Worm (Caenorhabditis elegans) whole organism, early embryonic: ENCODE measurements around the gene cest-5.1.

Experiments used
- F13C5.2 ChIP-seq: sonication (generic microtip); optimal IDR thresholded peaks from 2 replicates; lab custom pipeline; 2017; ENCODE audit warnings: mild to moderate bottlenecking, missing genetic modification characterization, inconsistent platforms, missing compliant biosample characterization
- aly-1 ChIP-seq: sonication (generic microtip); optimal IDR thresholded peaks from 2 replicates; lab custom pipeline; 2016; ENCODE audit warnings: missing genetic modification characterization, missing compliant biosample characterization
- ama-1 ChIP-seq: fragments of 150-350 bp; optimal IDR thresholded peaks from 2 replicates; lab custom pipeline; 2014
- ceh-13 ChIP-seq: fragments of 200-800 bp; sonication (Bioruptor generic); optimal IDR thresholded peaks from 2 replicates; lab custom pipeline; 2018; ENCODE audit warnings: mild to moderate bottlenecking, missing genetic modification characterization, missing compliant biosample characterization
- flt-1 ChIP-seq: fragments of 200-800 bp; sonication (Bioruptor generic); IDR thresholded peaks from 2 replicates; pipeline ENCODE4 v1.3.6; 2022; ENCODE audit warnings: missing genetic modification characterization, missing compliant biosample characterization

ce11 chrIV:6631704-6632272 lies at the start of gene cest-5.1, which contains the start of gene C01B10.9:
- TF ChIP-seq ama-1 (lab: Kevin White, UChicago) (no peak), F13C5.2 (peak; percentile 26), flt-1 (GFP tag; lab: Robert Waterston, UW) (no peak), aly-1 (tag; lab: Kevin White, UChicago) (no peak), ceh-13 (GFP tag; lab: Kevin White, UChicago) (no peak)
